Fruit fly (Drosophila melanogaster): ENCODE results near the gene pb.

pb gene

DNA sequence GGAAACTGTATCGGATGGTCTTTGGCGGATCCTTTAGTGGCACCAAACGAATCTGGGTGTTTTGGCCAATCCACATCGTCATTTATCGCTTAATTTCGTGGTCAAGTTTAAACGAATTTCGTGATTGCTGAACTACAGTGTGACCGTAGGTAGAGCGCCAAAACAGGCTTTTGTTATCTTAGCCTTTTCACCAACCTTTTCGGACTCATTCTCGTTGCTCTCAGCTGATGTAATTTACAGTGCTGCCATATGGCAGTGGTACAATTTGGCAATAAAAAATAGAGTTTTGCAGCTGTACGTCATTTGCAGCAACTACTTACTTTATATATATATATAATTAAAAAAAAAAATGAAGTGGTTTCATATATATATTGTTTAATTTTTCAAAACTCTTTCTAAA is 81.9 kb downstream of the pb start, which contains the start of gene agt:
Gene agt (minus strand): TSS at position 160 of the 400 bp plus-strand sequence.
- TF ChIP-seq CG3032 (tag; optimal IDR thresholded peaks at IDR 0.05): peak; percentile 8
- TF ChIP-seq esn (GFP tag; optimal IDR thresholded peaks at IDR 0.05): peak; percentile 10
- TF ChIP-seq CG8632 (GFP tag; optimal IDR thresholded peaks at IDR 0.05): no peak
- 0 out of 2 replicates have a peak, but pooled peaks have one; percentile 16 for TF ChIP-seq CG15336 (GFP tag; IDR thresholded peaks at IDR 0.05)
- no peak for TF ChIP-seq Sox102F (GFP tag; optimal IDR thresholded peaks at IDR 0.05)
